Fruit fly (Drosophila melanogaster) whole organism, embryonic: ENCODE data around the gene ari-1.

Experiments
- ATbp ChIP-seq: fragments of 200-800 bp; sonication (Bioruptor generic); optimal IDR thresholded peaks from 2 replicates; lab custom pipeline; 2017; ENCODE audit warnings: missing biosample characterization, mild to moderate bottlenecking, missing genetic modification characterization, missing genetic modification reagents
- Asciz ChIP-seq: fragments of 200-800 bp; sonication (Bioruptor generic); optimal IDR thresholded peaks from 2 replicates; lab custom pipeline; 2017; ENCODE audit warnings: missing biosample characterization, mild to moderate bottlenecking, missing genetic modification characterization, missing genetic modification reagents
- Blimp-1 ChIP-seq: fragments of 200-800 bp; sonication (Bioruptor generic); optimal IDR thresholded peaks from 3 replicates; lab custom pipeline; 2018; ENCODE audit warnings: missing biosample characterization, missing genetic modification characterization, mild to moderate bottlenecking, moderate library complexity, missing genetic modification reagents
- CG11560 ChIP-seq: fragments of 200-800 bp; sonication (Bioruptor generic); IDR thresholded peaks from 3 replicates; pipeline ENCODE4 v1.3.6; 2022; ENCODE audit warnings: missing biosample characterization, missing genetic modification characterization
- CG11696 ChIP-seq: fragments of 200-800 bp; sonication (Bioruptor generic); IDR thresholded peaks from 2 replicates; pipeline ENCODE4 v1.3.6; 2022; ENCODE audit warnings: missing biosample characterization, missing genetic modification characterization
- CG15011 ChIP-seq: fragments of 200-800 bp; sonication (Bioruptor generic); optimal IDR thresholded peaks from 3 replicates; lab custom pipeline; 2018; ENCODE audit warnings: missing biosample characterization, mild to moderate bottlenecking, missing genetic modification characterization
- CG15696 ChIP-seq: fragments of 200-800 bp; sonication (Bioruptor generic); optimal IDR thresholded peaks from 2 replicates; lab custom pipeline; 2019; ENCODE audit warnings: missing biosample characterization, mild to moderate bottlenecking, missing genetic modification characterization, moderate library complexity
- CG1602 ChIP-seq: fragments of 200-800 bp; sonication (Bioruptor generic); optimal IDR thresholded peaks from 3 replicates; lab custom pipeline; 2016; ENCODE audit warnings: missing biosample characterization, missing genetic modification characterization
- CG17361 ChIP-seq: fragments of 200-800 bp; sonication (Bioruptor generic); IDR thresholded peaks from 3 replicates; pipeline ENCODE4 v1.3.6; 2022; ENCODE audit warnings: missing biosample characterization, missing genetic modification characterization
- CG18599 ChIP-seq: fragments of 200-800 bp; sonication (Bioruptor generic); optimal IDR thresholded peaks from 3 replicates; lab custom pipeline; 2017; ENCODE audit warnings: missing biosample characterization, missing genetic modification characterization, mild to moderate bottlenecking, moderate library complexity, missing genetic modification reagents
- CG18619 ChIP-seq: fragments of 200-800 bp; sonication (Bioruptor generic); optimal IDR thresholded peaks from 3 replicates; lab custom pipeline; 2017; ENCODE audit warnings: missing biosample characterization, mild to moderate bottlenecking, missing genetic modification characterization
- CG2120 ChIP-seq: fragments of 200-800 bp; sonication (Bioruptor generic); optimal IDR thresholded peaks from 3 replicates; lab custom pipeline; 2016; ENCODE audit warnings: missing biosample characterization, missing genetic modification characterization
- CG2712 ChIP-seq: fragments of 200-800 bp; optimal IDR thresholded peaks from 3 replicates; lab custom pipeline; 2019; ENCODE audit warnings: missing biosample characterization, mild to moderate bottlenecking, missing genetic modification characterization, moderate library complexity
- CG30020 ChIP-seq: fragments of 200-800 bp; optimal IDR thresholded peaks from 2 replicates; lab custom pipeline; 2019; ENCODE audit warnings: missing biosample characterization, mild to moderate bottlenecking, missing genetic modification characterization, moderate library complexity
- CG32532 ChIP-seq: fragments of 200-800 bp; sonication (Bioruptor generic); IDR thresholded peaks from 2 replicates; pipeline ENCODE4 v1.3.6; 2022; ENCODE audit warnings: missing biosample characterization, missing genetic modification characterization
- CG3847 ChIP-seq: fragments of 200-800 bp; sonication (Bioruptor generic); IDR thresholded peaks from 2 replicates; pipeline ENCODE4 v1.3.6; 2022; ENCODE audit warnings: missing biosample characterization, missing genetic modification characterization
- CG4424 ChIP-seq: fragments of 200-800 bp; sonication (Bioruptor generic); optimal IDR thresholded peaks from 3 replicates; lab custom pipeline; 2016; ENCODE audit warnings: missing biosample characterization, missing genetic modification characterization
- CG5245 ChIP-seq: fragments of 200-800 bp; sonication (Bioruptor generic); optimal IDR thresholded peaks from 3 replicates; lab custom pipeline; 2016; ENCODE audit warnings: missing biosample characterization, missing genetic modification characterization
- CG7271 ChIP-seq: fragments of 200-800 bp; sonication (Bioruptor generic); optimal IDR thresholded peaks from 2 replicates; lab custom pipeline; 2018; ENCODE audit warnings: missing biosample characterization, mild to moderate bottlenecking, missing genetic modification characterization, moderate library complexity
- CG7556 ChIP-seq: fragments of 200-800 bp; sonication (Bioruptor generic); optimal IDR thresholded peaks from 2 replicates; lab custom pipeline; 2017; ENCODE audit warnings: missing biosample characterization, mild to moderate bottlenecking, missing genetic modification characterization
- CG7839 ChIP-seq: fragments of 200-800 bp; sonication (Bioruptor generic); optimal IDR thresholded peaks from 3 replicates; lab custom pipeline; 2018; ENCODE audit warnings: missing biosample characterization, mild to moderate bottlenecking, missing genetic modification characterization, moderate library complexity
- CG8388 ChIP-seq: fragments of 200-800 bp; sonication (Bioruptor generic); optimal IDR thresholded peaks from 2 replicates; lab custom pipeline; 2019; ENCODE audit warnings: missing biosample characterization, mild to moderate bottlenecking, missing genetic modification characterization, moderate library complexity
- Deaf1 ChIP-seq: fragments of 200-800 bp; optimal IDR thresholded peaks from 3 replicates; lab custom pipeline; 2019; ENCODE audit warnings: missing biosample characterization, mild to moderate bottlenecking, missing genetic modification characterization, moderate library complexity
- Eip74EF ChIP-seq, 2 experiments: fragments of 200-800 bp in 1 of 2; fragments of >200 bp in 1 of 2; sonication (Bioruptor generic) in 1 of 2; optimal IDR thresholded peaks; 2 replicates each; lab custom pipeline; 2017 to 2019; ENCODE audit warnings: missing biosample characterization in 2 of 2, missing genetic modification characterization in 2 of 2, mild to moderate bottlenecking in 1 of 2, moderate library complexity in 1 of 2
- Fer3 ChIP-seq: fragments of 200-800 bp; sonication (Bioruptor generic); optimal IDR thresholded peaks from 2 replicates; lab custom pipeline; 2018; ENCODE audit warnings: missing biosample characterization, mild to moderate bottlenecking, missing genetic modification characterization, moderate library complexity
- HLH54F ChIP-seq: fragments of 200-800 bp; sonication (Bioruptor generic); optimal IDR thresholded peaks from 3 replicates; lab custom pipeline; 2016; ENCODE audit warnings: missing biosample characterization, missing genetic modification characterization
- Hsf ChIP-seq: fragments of 200-800 bp; sonication (Bioruptor generic); optimal IDR thresholded peaks from 3 replicates; lab custom pipeline; 2016; ENCODE audit warnings: missing biosample characterization, missing genetic modification characterization
- Ptx1 ChIP-seq: fragments of 200-800 bp; sonication (Bioruptor generic); IDR thresholded peaks from 2 replicates; pipeline ENCODE4 v1.3.6; 2022; ENCODE audit warnings: missing biosample characterization, missing genetic modification characterization
- Ravus ChIP-seq: fragments of 200-800 bp; sonication (Bioruptor generic); IDR thresholded peaks from 2 replicates; pipeline ENCODE4 v1.3.6; 2022; ENCODE audit warnings: missing biosample characterization, missing genetic modification characterization
- Rfx ChIP-seq: fragments of 200-800 bp; sonication (Bioruptor generic); IDR thresholded peaks from 2 replicates; pipeline ENCODE4 v1.3.6; 2022; ENCODE audit warnings: missing biosample characterization, missing genetic modification characterization
- Stat92E ChIP-seq, 3 experiments: fragments of >200 bp in 2 of 3; fragments of 200-800 bp in 1 of 3; sonication (Bioruptor generic) in 1 of 3; optimal IDR thresholded peaks; 2 replicates each; lab custom pipeline; 2017 to 2019; ENCODE audit warnings: missing biosample characterization in 3 of 3, missing genetic modification characterization in 3 of 3, mild to moderate bottlenecking in 1 of 3, moderate library complexity in 1 of 3
- ash1 ChIP-seq: fragments of 200-800 bp; sonication (Bioruptor generic); optimal IDR thresholded peaks from 2 replicates; lab custom pipeline; 2018; ENCODE audit warnings: missing biosample characterization, mild to moderate bottlenecking, missing genetic modification characterization
- bsh ChIP-seq, 2 experiments: fragments of 200-800 bp; sonication (Bioruptor generic); optimal IDR thresholded peaks; 2 replicates each; lab custom pipeline; 2017 to 2018; ENCODE audit warnings: mild to moderate bottlenecking in 2 of 2, missing biosample characterization in 2 of 2, missing genetic modification characterization in 2 of 2, moderate library complexity in 1 of 2
- dysf ChIP-seq: fragments of 200-800 bp; sonication (Bioruptor generic); IDR thresholded peaks from 3 replicates; pipeline ENCODE4 v1.3.6; 2022; ENCODE audit warnings: missing biosample characterization, missing genetic modification characterization
- gce ChIP-seq: fragments of 200-800 bp; sonication (Bioruptor generic); IDR thresholded peaks from 3 replicates; pipeline ENCODE4 v1.3.6; 2022; ENCODE audit warnings: missing biosample characterization, missing genetic modification characterization
- lilli ChIP-seq: fragments of 200-800 bp; sonication (Bioruptor generic); optimal IDR thresholded peaks from 3 replicates; lab custom pipeline; 2016; ENCODE audit warnings: missing biosample characterization, missing genetic modification characterization
- lmd ChIP-seq: fragments of 200-800 bp; sonication (Bioruptor generic); IDR thresholded peaks from 2 replicates; pipeline ENCODE4 v1.3.6; 2022; ENCODE audit warnings: missing biosample characterization, missing genetic modification characterization
- nom ChIP-seq: fragments of 200-800 bp; sonication (Bioruptor generic); optimal IDR thresholded peaks from 2 replicates; lab custom pipeline; 2017; ENCODE audit warnings: missing biosample characterization, missing genetic modification characterization, mild to moderate bottlenecking, moderate library complexity, missing genetic modification reagents
- pan ChIP-seq, 4 experiments: fragments of >200 bp in 3 of 4; fragments of 200-800 bp in 1 of 4; sonication (Bioruptor generic) in 1 of 4; optimal IDR thresholded peaks in 3 of 4; IDR thresholded peaks in 1 of 4; 2 replicates each; pipeline versions ENCODE4 v1.3.6 to Lab custom; 2017 to 2022; ENCODE audit warnings: missing biosample characterization in 2 of 4, missing genetic modification characterization in 2 of 4, mixed read lengths in 1 of 4
- phol ChIP-seq: fragments of 200-800 bp; sonication (Bioruptor generic); optimal IDR thresholded peaks from 3 replicates; lab custom pipeline; 2018; ENCODE audit warnings: missing biosample characterization, mild to moderate bottlenecking, missing genetic modification characterization, moderate library complexity
- prd ChIP-seq, 3 experiments: fragments of >200 bp in 2 of 3; fragments of 200-800 bp in 1 of 3; sonication (Bioruptor generic) in 1 of 3; optimal IDR thresholded peaks in 2 of 3; IDR thresholded peaks in 1 of 3; 2 replicates in 2 of 3; 3 replicates in 1 of 3; pipeline versions ENCODE4 v1.3.6 to Lab custom; 2017 to 2022; ENCODE audit warnings: missing biosample characterization in 1 of 3, missing genetic modification characterization in 1 of 3
- rib ChIP-seq: fragments of 200-800 bp; sonication (Bioruptor generic); IDR thresholded peaks from 2 replicates; pipeline ENCODE4 v1.3.6; 2022; ENCODE audit warnings: missing biosample characterization, missing genetic modification characterization
- row ChIP-seq: fragments of 200-800 bp; sonication (Bioruptor generic); IDR thresholded peaks from 3 replicates; pipeline ENCODE4 v1.3.6; 2022; ENCODE audit warnings: missing biosample characterization, missing genetic modification characterization
- scrt ChIP-seq: fragments of 200-800 bp; sonication (Bioruptor generic); optimal IDR thresholded peaks from 2 replicates; lab custom pipeline; 2018; ENCODE audit warnings: missing biosample characterization, mild to moderate bottlenecking, missing genetic modification characterization, moderate library complexity
- sd ChIP-seq: fragments of 200-800 bp; sonication (Bioruptor generic); optimal IDR thresholded peaks from 3 replicates; lab custom pipeline; 2018; ENCODE audit warnings: missing biosample characterization, mild to moderate bottlenecking, missing genetic modification characterization, moderate library complexity
- sens ChIP-seq: fragments of 200-800 bp; sonication (Bioruptor generic); peaks from one replicate; lab custom pipeline; 2016; ENCODE audit warnings: missing biosample characterization, missing genetic modification characterization
- unc-4 ChIP-seq: fragments of 200-800 bp; sonication (Bioruptor generic); IDR thresholded peaks from 2 replicates; pipeline ENCODE4 v1.3.6; 2022; ENCODE audit warnings: missing biosample characterization, missing genetic modification characterization; ENCODE audit not compliant: partially characterized antibody

The ari-1 gene

DNA sequence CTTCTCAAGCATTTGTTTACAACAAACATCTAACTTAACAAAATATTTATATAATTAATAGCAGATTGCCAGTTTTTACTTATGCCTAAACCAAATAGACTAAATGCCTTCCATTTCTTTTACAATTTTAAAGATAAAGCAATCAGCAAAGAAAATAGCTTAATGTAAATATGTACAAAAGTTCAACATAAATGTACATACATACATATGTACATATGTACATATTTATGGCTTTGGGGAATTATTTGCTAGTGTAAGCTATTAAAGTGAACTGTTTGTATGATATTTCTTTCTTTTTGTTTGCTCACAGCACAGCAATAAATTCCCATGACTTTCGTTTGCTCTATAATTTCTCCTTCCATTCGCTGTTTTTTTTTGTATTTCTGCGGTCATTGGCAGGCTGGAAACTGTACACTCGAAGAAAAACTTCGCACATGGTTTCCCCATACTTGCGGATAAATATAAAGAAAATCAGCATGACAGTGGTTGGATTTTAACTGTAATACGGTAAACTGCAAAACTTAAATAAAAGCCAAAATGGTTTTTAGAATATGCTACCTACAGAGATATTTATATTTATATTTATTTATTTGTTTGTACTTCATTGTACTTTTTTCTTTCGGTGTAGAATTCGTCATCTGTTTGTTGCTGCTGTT lies 3.5 kb upstream of the ari-1 start (continued):
- TF ChIP-seq bsh (GFP tag; optimal IDR thresholded peaks at IDR 0.05; lab: Kevin White, UChicago) = peak in 1 of 2 experiments; percentile 22
- no peak for TF ChIP-seq Fer3 (tag; lab: Kevin White, UChicago)
- TF ChIP-seq CG5245 (GFP tag; lab: Kevin White, UChicago) = no peak
- TF ChIP-seq Ravus = no peak
- no peak for TF ChIP-seq Deaf1 (tag; lab: Kevin White, UChicago)
- peak; percentile 51 for TF ChIP-seq Blimp-1 (GFP tag; lab: Kevin White, UChicago)
- peak; percentile 37; the same call in 1 of the 2 replicates for TF ChIP-seq lmd (GFP tag; lab: Robert Waterston, UW)
- TF ChIP-seq lilli (GFP tag; lab: Kevin White, UChicago) = peak; percentile 10
- peak; percentile 5 for TF ChIP-seq Hsf (GFP tag; lab: Kevin White, UChicago)
- TF ChIP-seq Rfx (GFP tag; lab: Robert Waterston, UW) = peak; percentile 33
- TF ChIP-seq CG15011 (GFP tag; lab: Kevin White, UChicago) = no peak
- TF ChIP-seq sens (GFP tag; lab: Kevin White, UChicago) = peak; percentile 77
- 0 out of 2 replicates have a peak, but pooled peaks have one; percentile 6 for TF ChIP-seq CG32532 (GFP tag; lab: Robert Waterston, UW)
- TF ChIP-seq Eip74EF (GFP tag; optimal IDR thresholded peaks at IDR 0.05; lab: Kevin White, UChicago) = no peak
- peak; percentile 35 for TF ChIP-seq CG18619
- TF ChIP-seq gce (GFP tag; lab: Robert Waterston, UW) = 0 out of 3 replicates have a peak, but pooled peaks have one; percentile 8
- no peak for TF ChIP-seq unc-4 (GFP tag; lab: Robert Waterston, UW)
- no peak for TF ChIP-seq rib
- TF ChIP-seq sd (tag; lab: Kevin White, UChicago) = no peak
- no peak for TF ChIP-seq Stat92E (GFP tag; optimal IDR thresholded peaks at IDR 0.05; lab: Kevin White, UChicago)
- peak; percentile 53 for TF ChIP-seq ATbp (GFP tag; lab: Kevin White, UChicago)
- peak; percentile 12 for TF ChIP-seq CG4424 (GFP tag; lab: Kevin White, UChicago)
- TF ChIP-seq CG15696 (tag; lab: Kevin White, UChicago) = no peak
- no peak for TF ChIP-seq prd (optimal IDR thresholded peaks at IDR 0.05; lab: Kevin White, UChicago)
- peak; percentile 26; the same call in 1 of the 3 replicates for TF ChIP-seq prd (GFP tag; IDR thresholded peaks at IDR 0.05; lab: Robert Waterston, UW)
- TF ChIP-seq HLH54F (GFP tag; lab: Kevin White, UChicago) = peak; percentile 7
- TF ChIP-seq CG7271 (tag; lab: Kevin White, UChicago) = no peak
- TF ChIP-seq pan (optimal IDR thresholded peaks at IDR 0.05; lab: Kevin White, UChicago) = no peak
- TF ChIP-seq pan (GFP tag; optimal IDR thresholded peaks at IDR 0.05 in 1 of 2, IDR thresholded peaks at IDR 0.05 in 1 of 2) = peak in 1 of 2 experiments; percentile 5
- peak; percentile 47 for TF ChIP-seq CG18599
- peak; percentile 34 for TF ChIP-seq CG7556 (GFP tag; lab: Kevin White, UChicago)
- peak; percentile 39 for TF ChIP-seq CG2120 (GFP tag; lab: Kevin White, UChicago)
- TF ChIP-seq CG11696 (GFP tag; lab: Robert Waterston, UW) = no peak
- no peak for TF ChIP-seq CG11560 (tag; lab: Robert Waterston, UW)
- peak; percentile 28; the same call in 1 of the 2 replicates for TF ChIP-seq Ptx1 (GFP tag; lab: Robert Waterston, UW)
- TF ChIP-seq CG3847 (GFP tag; lab: Robert Waterston, UW) = no peak
- TF ChIP-seq scrt (GFP tag; lab: Kevin White, UChicago) = peak; percentile 4
- peak; percentile 51 for TF ChIP-seq CG7839 (tag; lab: Kevin White, UChicago)
- TF ChIP-seq CG2712 = peak; percentile 6
- peak; percentile 21 for TF ChIP-seq CG1602 (GFP tag; lab: Kevin White, UChicago)
- peak; percentile 32 for TF ChIP-seq phol (tag; lab: Kevin White, UChicago)
- no peak for TF ChIP-seq CG30020
- TF ChIP-seq Asciz (GFP tag; lab: Kevin White, UChicago) = no peak
- no peak for TF ChIP-seq ash1 (GFP tag; lab: Kevin White, UChicago)
- no peak for TF ChIP-seq nom (GFP tag; lab: Kevin White, UChicago)
- peak; percentile 50; the same call in 2 of the 3 replicates for TF ChIP-seq CG17361
- no peak for TF ChIP-seq CG8388 (GFP tag; lab: Kevin White, UChicago)
- TF ChIP-seq dysf = peak; percentile 31; the same call in 1 of the 3 replicates
- peak; percentile 33; the same call in 2 of the 3 replicates for TF ChIP-seq row (GFP tag; lab: Robert Waterston, UW)
